Worm (Caenorhabditis elegans) whole organism, L1 larva: ENCODE data around the gene elo-1.

ENCODE experiments used
- C04F5.9 ChIP-seq: sonication (generic microtip); optimal IDR thresholded peaks from 2 replicates; lab custom pipeline; 2016; ENCODE audit warnings: missing genetic modification characterization, missing compliant biosample characterization
- C16A3.4 ChIP-seq: fragments of 150-350 bp; optimal IDR thresholded peaks from 2 replicates; lab custom pipeline; 2014; ENCODE audit warnings: missing biosample characterization, missing genetic modification characterization
- C34B4.2 ChIP-seq: sonication (generic microtip); optimal IDR thresholded peaks from 2 replicates; lab custom pipeline; 2017; ENCODE audit warnings: mild to moderate bottlenecking, missing genetic modification characterization, missing compliant biosample characterization
- alr-1 ChIP-seq: fragments of 200-800 bp; sonication (Bioruptor generic); optimal IDR thresholded peaks from 2 replicates; lab custom pipeline; 2018; ENCODE audit warnings: borderline replicate concordance, mild to moderate bottlenecking, missing genetic modification characterization, missing compliant biosample characterization
- aly-2 ChIP-seq: fragments of 150-350 bp; optimal IDR thresholded peaks from 2 replicates; lab custom pipeline; 2014; ENCODE audit warnings: missing biosample characterization, missing genetic modification characterization
- ceh-63 ChIP-seq: fragments of 200-800 bp; sonication (Bioruptor generic); optimal IDR thresholded peaks from 2 replicates; lab custom pipeline; 2018; ENCODE audit warnings: mild to moderate bottlenecking, missing genetic modification characterization, missing compliant biosample characterization
- ceh-88 ChIP-seq: fragments of 200-800 bp; sonication (Bioruptor generic); IDR thresholded peaks from 2 replicates; pipeline ENCODE4 v1.3.6; 2022; ENCODE audit warnings: missing genetic modification characterization, missing compliant biosample characterization
- ceh-90 ChIP-seq: sonication (generic microtip); optimal IDR thresholded peaks from 2 replicates; lab custom pipeline; 2016; ENCODE audit warnings: missing genetic modification characterization, missing compliant biosample characterization
- dpl-1 ChIP-seq, 3 experiments: fragments of 150-350 bp in 2 of 3; sonication (generic microtip) in 1 of 3; optimal IDR thresholded peaks; 2 replicates each; lab custom pipeline; 2014 to 2017; ENCODE audit warnings: missing biosample characterization in 3 of 3, missing genetic modification characterization in 3 of 3, missing genetic modification reagents in 3 of 3
- egl-13 ChIP-seq: sonication (generic microtip); optimal IDR thresholded peaks from 2 replicates; lab custom pipeline; 2016; ENCODE audit warnings: missing genotype, missing genetic modification reagents, missing genetic modification characterization, missing compliant biosample characterization
- egl-27 ChIP-seq, 2 experiments: fragments of 150-350 bp in 1 of 2; sonication (generic microtip); optimal IDR thresholded peaks; 3 replicates each; lab custom pipeline; 2017 to 2018; ENCODE audit warnings: missing biosample characterization in 2 of 2, missing genetic modification characterization in 2 of 2, missing genetic modification reagents in 2 of 2
- elt-3 ChIP-seq, 6 experiments: fragments of 150-350 bp in 1 of 6; sonication (generic microtip); optimal IDR thresholded peaks; 2 replicates each; lab custom pipeline; 2017 to 2018; ENCODE audit warnings: missing biosample characterization in 6 of 6, missing genetic modification characterization in 6 of 6, inconsistent platforms in 1 of 6
- ets-5 ChIP-seq: fragments of 200-800 bp; sonication (Bioruptor generic); IDR thresholded peaks from 2 replicates; pipeline ENCODE4 v1.3.6; 2022; ENCODE audit warnings: missing genetic modification characterization, missing compliant biosample characterization
- fkh-4 ChIP-seq: sonication (generic microtip); optimal IDR thresholded peaks from 2 replicates; lab custom pipeline; 2016; ENCODE audit warnings: missing compliant biosample characterization, missing genetic modification characterization, borderline replicate concordance
- fkh-8 ChIP-seq: sonication (generic microtip); optimal IDR thresholded peaks from 2 replicates; lab custom pipeline; 2016; ENCODE audit warnings: mild to moderate bottlenecking, missing genetic modification characterization, missing compliant biosample characterization
- grh-1 ChIP-seq: fragments of 200-800 bp; sonication (Bioruptor generic); IDR thresholded peaks from 2 replicates; pipeline ENCODE4 v1.3.6; 2022; ENCODE audit warnings: missing genetic modification reagents, missing genetic modification characterization, missing compliant biosample characterization
- hlh-17 ChIP-seq: fragments of 200-800 bp; sonication (Bioruptor generic); optimal IDR thresholded peaks from 2 replicates; lab custom pipeline; 2018; ENCODE audit warnings: missing genetic modification characterization, mild to moderate bottlenecking, missing compliant biosample characterization, moderate library complexity, borderline replicate concordance
- irx-1 ChIP-seq: sonication (generic microtip); optimal IDR thresholded peaks from 2 replicates; lab custom pipeline; 2016; ENCODE audit warnings: missing genetic modification characterization, missing compliant biosample characterization
- isw-1 ChIP-seq: fragments of 200-800 bp; sonication (Bioruptor generic); IDR thresholded peaks from 2 replicates; pipeline ENCODE4 v1.3.6; 2022; ENCODE audit warnings: missing genetic modification characterization, missing compliant biosample characterization
- jun-1 ChIP-seq: fragments of 150-350 bp; optimal IDR thresholded peaks from 2 replicates; lab custom pipeline; 2014; ENCODE audit warnings: missing biosample characterization, missing genetic modification reagents, missing genetic modification characterization
- lin-13 ChIP-seq: fragments of 150-350 bp; optimal IDR thresholded peaks from 2 replicates; lab custom pipeline; 2014; ENCODE audit warnings: missing biosample characterization, missing genetic modification reagents, missing genetic modification characterization
- lin-14 ChIP-seq: fragments of 200-800 bp; sonication (Bioruptor generic); optimal IDR thresholded peaks from 2 replicates; lab custom pipeline; 2018; ENCODE audit warnings: mild to moderate bottlenecking, missing genetic modification characterization, moderate library complexity, missing compliant biosample characterization
- lin-35 ChIP-seq, 2 experiments: fragments of 150-350 bp; optimal IDR thresholded peaks; 2 replicates each; lab custom pipeline; 2014; ENCODE audit warnings: missing biosample characterization in 2 of 2, missing genetic modification characterization in 2 of 2, missing genetic modification reagents in 2 of 2
- lir-3 ChIP-seq: sonication (generic microtip); optimal IDR thresholded peaks from 2 replicates; lab custom pipeline; 2016; ENCODE audit warnings: mild to moderate bottlenecking, missing genetic modification characterization, moderate library complexity, missing compliant biosample characterization; ENCODE audit not compliant: poor library complexity
- lsy-2 ChIP-seq, 2 experiments: fragments of 150-350 bp; optimal IDR thresholded peaks; 2 replicates each; lab custom pipeline; 2014; ENCODE audit warnings: missing biosample characterization in 2 of 2, missing genetic modification characterization in 2 of 2
- mef-2 ChIP-seq: fragments of 150-350 bp; optimal IDR thresholded peaks from 2 replicates; lab custom pipeline; 2014; ENCODE audit warnings: missing biosample characterization, missing genetic modification characterization
- mep-1 ChIP-seq: fragments of 150-350 bp; optimal IDR thresholded peaks from 2 replicates; lab custom pipeline; 2014; ENCODE audit warnings: missing biosample characterization, missing genetic modification characterization
- nhr-12 ChIP-seq: sonication (generic microtip); optimal IDR thresholded peaks from 2 replicates; lab custom pipeline; 2017; ENCODE audit warnings: missing biosample characterization, missing genetic modification characterization
- nhr-19 ChIP-seq: fragments of 200-800 bp; sonication (Bioruptor generic); conservative IDR thresholded peaks from 2 replicates; pipeline ENCODE4 v1.3.6; 2022; ENCODE audit warnings: missing genetic modification characterization, missing compliant biosample characterization
- nhr-20 ChIP-seq: sonication (generic microtip); optimal IDR thresholded peaks from 2 replicates; lab custom pipeline; 2016; ENCODE audit warnings: mild to moderate bottlenecking, missing genetic modification characterization, missing compliant biosample characterization
- nhr-237 ChIP-seq: fragments of 150-350 bp; optimal IDR thresholded peaks from 2 replicates; lab custom pipeline; 2014; ENCODE audit warnings: missing biosample characterization, missing genetic modification characterization
- nhr-77 ChIP-seq: fragments of 150-350 bp; optimal IDR thresholded peaks from 2 replicates; lab custom pipeline; 2014; ENCODE audit warnings: missing biosample characterization, missing genetic modification characterization
- nhr-84 ChIP-seq: sonication (generic microtip); optimal IDR thresholded peaks from 2 replicates; lab custom pipeline; 2017; ENCODE audit warnings: missing biosample characterization, missing genetic modification characterization
- nhr-85 ChIP-seq: sonication (generic microtip); peaks from one replicate; lab custom pipeline; 2016; ENCODE audit warnings: missing genetic modification characterization, inconsistent platforms, missing compliant biosample characterization
- nhr-90 ChIP-seq: sonication (generic microtip); optimal IDR thresholded peaks from 2 replicates; lab custom pipeline; 2016; ENCODE audit warnings: mild to moderate bottlenecking, missing genetic modification characterization, missing compliant biosample characterization; ENCODE audit not compliant: poor library complexity
- pag-3 ChIP-seq: sonication (generic microtip); optimal IDR thresholded peaks from 2 replicates; lab custom pipeline; 2017; ENCODE audit warnings: missing genetic modification characterization, mild to moderate bottlenecking, missing compliant biosample characterization, antibody characterized with exemption, borderline replicate concordance; ENCODE audit not compliant: insufficient read depth
- pax-3 ChIP-seq: fragments of 200-800 bp; sonication (Bioruptor generic); optimal IDR thresholded peaks from 2 replicates; lab custom pipeline; 2018; ENCODE audit warnings: mild to moderate bottlenecking, missing genetic modification characterization, moderate library complexity, missing compliant biosample characterization
- pqm-1 ChIP-seq: sonication (generic microtip); optimal IDR thresholded peaks from 3 replicates; lab custom pipeline; 2017; ENCODE audit warnings: missing biosample characterization, missing genetic modification characterization
- rnt-1 ChIP-seq: sonication (generic microtip); optimal IDR thresholded peaks from 2 replicates; lab custom pipeline; 2016; ENCODE audit warnings: mild to moderate bottlenecking, missing genetic modification characterization, moderate library complexity, missing compliant biosample characterization
- skn-1 ChIP-seq: fragments of 150-350 bp; optimal IDR thresholded peaks from 2 replicates; lab custom pipeline; 2014; ENCODE audit warnings: missing biosample characterization, missing genetic modification characterization
- snu-23 ChIP-seq: sonication (generic microtip); optimal IDR thresholded peaks from 2 replicates; lab custom pipeline; 2016; ENCODE audit warnings: missing genetic modification characterization, missing compliant biosample characterization
- sox-4 ChIP-seq: sonication (generic microtip); optimal IDR thresholded peaks from 2 replicates; lab custom pipeline; 2016; ENCODE audit warnings: missing genetic modification characterization, missing compliant biosample characterization
- sup-37 ChIP-seq: fragments of 200-800 bp; sonication (Bioruptor generic); optimal IDR thresholded peaks from 2 replicates; lab custom pipeline; 2018; ENCODE audit warnings: mild to moderate bottlenecking, missing genetic modification characterization, missing compliant biosample characterization
- swsn-7 ChIP-seq: sonication (generic microtip); optimal IDR thresholded peaks from 2 replicates; lab custom pipeline; 2016; ENCODE audit warnings: missing genetic modification characterization, missing compliant biosample characterization
- tlp-1 ChIP-seq: fragments of 150-350 bp; optimal IDR thresholded peaks from 2 replicates; lab custom pipeline; 2014; ENCODE audit warnings: missing biosample characterization, missing genetic modification characterization
- unc-130 ChIP-seq: fragments of 150-350 bp; optimal IDR thresholded peaks from 2 replicates; lab custom pipeline; 2017; ENCODE audit warnings: missing biosample characterization, missing genetic modification characterization, inconsistent platforms
- unc-62 ChIP-seq: fragments of 150-350 bp; optimal IDR thresholded peaks from 2 replicates; lab custom pipeline; 2014; ENCODE audit warnings: missing biosample characterization, missing genetic modification reagents, missing genetic modification characterization
- unc-98 ChIP-seq: fragments of 200-800 bp; sonication (Bioruptor generic); IDR thresholded peaks from 2 replicates; pipeline ENCODE4 v1.3.6; 2022; ENCODE audit warnings: missing genetic modification characterization, missing compliant biosample characterization
- ztf-11 ChIP-seq, 2 experiments: sonication (generic microtip); optimal IDR thresholded peaks; 2 replicates each; lab custom pipeline; 2016 to 2017; ENCODE audit warnings: missing genetic modification characterization in 2 of 2, missing biosample characterization in 1 of 2, missing compliant biosample characterization in 1 of 2

Gene elo-1

ce11 chrIV:9533071-9533470, 6.9 kb downstream of the elo-1 start, which contains the start of gene F56H11.2:
F56H11.2 (minus strand) TSS chrIV:9533171.
- no peak for TF ChIP-seq sox-4
- TF ChIP-seq lsy-2 (tag; optimal IDR thresholded peaks at IDR 0.05; lab: Kevin White, UChicago): no peak
- TF ChIP-seq pag-3 (tag; lab: Kevin White, UChicago): no peak
- no peak for TF ChIP-seq unc-62 (GFP tag; lab: Kevin White, UChicago)
- TF ChIP-seq nhr-85 (tag; lab: Kevin White, UChicago): no peak
- no peak for TF ChIP-seq irx-1
- no peak for TF ChIP-seq egl-27 (tag; optimal IDR thresholded peaks at IDR 0.05; lab: Kevin White, UChicago)
- no peak for TF ChIP-seq alr-1
- no peak for TF ChIP-seq ztf-11 (tag; optimal IDR thresholded peaks at IDR 0.05; lab: Kevin White, UChicago)
- no peak for TF ChIP-seq skn-1 (tag; lab: Kevin White, UChicago)
- TF ChIP-seq jun-1 (tag; lab: Kevin White, UChicago): no peak
- no peak for TF ChIP-seq dpl-1 (GFP tag; optimal IDR thresholded peaks at IDR 0.05; lab: Kevin White, UChicago)
- no peak for TF ChIP-seq mef-2 (tag; lab: Kevin White, UChicago)
- TF ChIP-seq nhr-237 (tag; lab: Kevin White, UChicago): no peak
- TF ChIP-seq lin-14 (GFP tag; lab: Kevin White, UChicago): no peak
- no peak for TF ChIP-seq lin-13 (GFP tag; lab: Kevin White, UChicago)

- TF ChIP-seq lin-14 (GFP tag; lab: Kevin White, UChicago) (peak; percentile 85), nhr-77 (tag; lab: Kevin White, UChicago) (no peak), ets-5 (GFP tag; lab: Robert Waterston, UW) (no peak), aly-2 (no peak), rnt-1 (peak; percentile 26), swsn-7 (peak; percentile 55), lsy-2 (tag; optimal IDR thresholded peaks at IDR 0.05; lab: Kevin White, UChicago) (peak; percentile 66 to 68), egl-13 (tag; lab: Kevin White, UChicago) (no peak), lin-35 (GFP tag; optimal IDR thresholded peaks at IDR 0.05; lab: Kevin White, UChicago) (peak; percentile 9 to 66), C04F5.9 (tag; lab: Kevin White, UChicago) (no peak), mef-2 (tag; lab: Kevin White, UChicago) (no peak), snu-23 (GFP tag; lab: Kevin White, UChicago) (peak; percentile 88), ceh-88 (peak; percentile 36; the same call in 1 of the 2 replicates), tlp-1 (tag; lab: Kevin White, UChicago) (no peak), ceh-63 (GFP tag; lab: Kevin White, UChicago) (no peak), nhr-19 (GFP tag; lab: Robert Waterston, UW) (peak; percentile 66), hlh-17 (no peak), lin-13 (GFP tag; lab: Kevin White, UChicago) (peak; percentile 63), unc-130 (tag; lab: Kevin White, UChicago) (peak; percentile 21), nhr-12 (tag; lab: Kevin White, UChicago) (no peak), sox-4 (no peak), unc-98 (GFP tag; lab: Robert Waterston, UW) (no peak), elt-3 (tag; optimal IDR thresholded peaks at IDR 0.05; lab: Kevin White, UChicago) (peak in 2 of 6 experiments; percentile 57 to 82), fkh-4 (tag; lab: Kevin White, UChicago) (no peak), nhr-90 (tag; lab: Kevin White, UChicago) (peak; percentile 86), sup-37 (GFP tag; lab: Kevin White, UChicago) (no peak), pag-3 (tag; lab: Kevin White, UChicago) (no peak), lir-3 (tag; lab: Kevin White, UChicago) (peak; percentile 15), mep-1 (tag; lab: Kevin White, UChicago) (peak; percentile 86), isw-1 (no peak), fkh-8 (tag; lab: Kevin White, UChicago) (no peak), pqm-1 (tag; lab: Kevin White, UChicago) (no peak), nhr-84 (no peak), pax-3 (tag; lab: Kevin White, UChicago) (no peak), grh-1 (GFP tag; lab: Robert Waterston, UW) (peak; percentile 63; the same call in 1 of the 2 replicates), C34B4.2 (no peak), skn-1 (tag; lab: Kevin White, UChicago) (peak; percentile 69), nhr-20 (tag; lab: Kevin White, UChicago) (peak; percentile 90), ceh-90 (tag; lab: Kevin White, UChicago) (no peak), dpl-1 (GFP tag; optimal IDR thresholded peaks at IDR 0.05; lab: Kevin White, UChicago) (peak; percentile 45 to 52 (median 49)), C16A3.4 (tag; lab: Kevin White, UChicago) (peak; percentile 50)
Observed at ce11 chrIV:9534342-9534741, 8.2 kb downstream of the elo-1 start.
